Fruit fly (Drosophila melanogaster): ENCODE measurements around the gene CG6833.
A peak's percentile ranks its signal among the peaks of the same experiment; 100 is the strongest.

CG6833 gene

DNA sequence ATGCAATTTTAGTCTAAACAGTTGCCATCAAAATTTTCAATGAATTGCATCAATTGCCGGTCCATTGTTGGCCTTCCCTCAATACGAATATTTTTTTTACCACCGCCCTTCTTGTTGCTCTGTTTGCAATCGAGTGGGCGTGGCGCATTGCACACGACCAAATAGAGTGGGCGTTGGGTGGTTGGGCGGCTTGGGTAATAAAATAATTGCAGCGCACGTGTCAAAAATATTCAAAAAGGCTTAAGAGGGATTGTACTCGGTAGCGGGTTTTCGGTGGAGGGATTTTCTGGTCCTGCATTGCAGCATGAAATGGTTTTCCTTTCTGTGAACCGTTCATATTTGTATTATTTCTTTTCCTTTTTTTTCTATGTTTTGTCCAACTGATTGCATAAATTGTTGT, 38.0 kb downstream of the CG6833 start:
- no peak for TF ChIP-seq CG6163 (GFP tag; IDR thresholded peaks at IDR 0.05)
- TF ChIP-seq Ets21C (GFP tag; optimal IDR thresholded peaks at IDR 0.05) = no peak
- no peak for TF ChIP-seq svp (GFP tag)
- no peak for TF ChIP-seq eg (GFP tag; IDR thresholded peaks at IDR 0.05)
- no peak for TF ChIP-seq CG7368 (GFP tag; optimal IDR thresholded peaks at IDR 0.05)
- no peak for TF ChIP-seq CG6808 (GFP tag; optimal IDR thresholded peaks at IDR 0.05)
- no peak for TF ChIP-seq CG4318 (GFP tag; optimal IDR thresholded peaks at IDR 0.05)
- TF ChIP-seq topi (GFP tag; optimal IDR thresholded peaks at IDR 0.05) = no peak
- no peak for TF ChIP-seq Smox (GFP tag; optimal IDR thresholded peaks at IDR 0.05)
- no peak for TF ChIP-seq CG16779 (tag; optimal IDR thresholded peaks at IDR 0.05)
- no peak for TF ChIP-seq dsx (GFP tag; optimal IDR thresholded peaks at IDR 0.05; ENCODE audit: poor library complexity, severe bottlenecking)
- no peak for TF ChIP-seq CG11902 (GFP tag; optimal IDR thresholded peaks at IDR 0.05)
- TF ChIP-seq CG32006 (GFP tag; optimal IDR thresholded peaks at IDR 0.05) = no peak
- TF ChIP-seq vri (GFP tag; optimal IDR thresholded peaks at IDR 0.05) = no peak
- no peak for TF ChIP-seq CG6276 (GFP tag; optimal IDR thresholded peaks at IDR 0.05)

DNA sequence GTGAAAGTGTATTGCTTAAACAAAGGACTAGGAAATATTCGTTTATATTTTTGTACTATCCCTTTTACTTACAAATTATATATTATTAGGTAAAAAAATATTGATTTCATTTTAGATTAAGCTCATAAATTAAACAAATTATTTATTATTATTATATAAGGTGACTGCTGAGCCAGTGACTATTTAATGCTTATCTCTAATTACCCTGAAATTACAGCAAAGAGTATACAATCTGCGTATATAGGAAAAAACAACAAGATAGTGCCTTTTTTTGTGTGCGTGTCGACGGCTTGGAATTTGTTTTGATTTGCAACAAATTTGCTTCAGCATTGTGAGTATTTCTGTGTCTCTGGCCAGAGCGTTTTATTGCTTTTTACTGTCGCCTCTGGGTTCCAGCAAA, 38.5 kb downstream of the CG6833 start:
- TF ChIP-seq Gug (GFP tag; IDR thresholded peaks at IDR 0.05) (no peak), dac (GFP tag; optimal IDR thresholded peaks at IDR 0.05) (no peak), CG6276 (GFP tag; optimal IDR thresholded peaks at IDR 0.05) (no peak), Eip93F (GFP tag; optimal IDR thresholded peaks at IDR 0.05) (no peak), Sox14 (GFP tag; optimal IDR thresholded peaks at IDR 0.05) (no peak), OdsH (GFP tag; optimal IDR thresholded peaks at IDR 0.05) (no peak), Met (GFP tag; optimal IDR thresholded peaks at IDR 0.05) (no peak), CG4318 (GFP tag; optimal IDR thresholded peaks at IDR 0.05) (no peak), salr (GFP tag; optimal IDR thresholded peaks at IDR 0.05) (no peak), CG34406 (GFP tag; optimal IDR thresholded peaks at IDR 0.05) (no peak), Sox15 (GFP tag; optimal IDR thresholded peaks at IDR 0.05) (no peak), CG16779 (tag; optimal IDR thresholded peaks at IDR 0.05) (no peak)

DNA sequence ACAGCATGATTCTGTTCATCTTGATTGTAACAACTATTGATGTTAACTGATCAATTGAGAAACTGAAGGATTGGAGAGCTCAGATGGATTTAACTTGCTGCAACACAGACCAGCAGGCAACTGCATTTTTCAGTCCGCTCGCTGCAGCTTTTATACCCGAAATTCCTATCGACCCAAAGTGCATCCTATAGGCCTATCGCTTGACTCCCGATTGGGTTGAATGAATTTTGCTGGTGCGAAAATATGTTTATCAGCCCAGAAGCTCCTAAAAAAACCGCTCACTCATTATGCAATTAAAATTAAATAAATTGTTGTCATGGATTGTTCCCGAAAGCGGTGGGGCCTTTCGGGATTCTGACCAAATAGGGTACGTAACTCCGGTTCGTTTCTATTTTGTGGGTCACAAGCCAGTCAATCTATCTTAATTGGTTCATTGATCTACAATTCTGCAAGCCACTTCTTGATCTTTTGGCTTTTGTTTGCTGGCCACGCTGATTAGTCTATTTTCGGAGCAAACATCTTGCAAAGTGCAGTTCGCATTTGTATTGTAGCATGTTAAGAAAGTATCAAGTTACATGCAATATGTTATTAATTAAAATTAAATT, 47.0 kb downstream of the CG6833 start, which contains the start of gene Fbp1:
Fbp1 (minus strand) TSS at position 113 of the 605 bp plus-strand sequence.
- no peak for TF ChIP-seq CG6163 (GFP tag; IDR thresholded peaks at IDR 0.05)
- TF ChIP-seq pdm3 (GFP tag; optimal IDR thresholded peaks at IDR 0.05) = no peak
- TF ChIP-seq svp (GFP tag) = peak; percentile 99
- no peak for TF ChIP-seq Eip75B (GFP tag; optimal IDR thresholded peaks at IDR 0.05)
- no peak for TF ChIP-seq Blimp-1 (GFP tag; optimal IDR thresholded peaks at IDR 0.05)

DNA sequence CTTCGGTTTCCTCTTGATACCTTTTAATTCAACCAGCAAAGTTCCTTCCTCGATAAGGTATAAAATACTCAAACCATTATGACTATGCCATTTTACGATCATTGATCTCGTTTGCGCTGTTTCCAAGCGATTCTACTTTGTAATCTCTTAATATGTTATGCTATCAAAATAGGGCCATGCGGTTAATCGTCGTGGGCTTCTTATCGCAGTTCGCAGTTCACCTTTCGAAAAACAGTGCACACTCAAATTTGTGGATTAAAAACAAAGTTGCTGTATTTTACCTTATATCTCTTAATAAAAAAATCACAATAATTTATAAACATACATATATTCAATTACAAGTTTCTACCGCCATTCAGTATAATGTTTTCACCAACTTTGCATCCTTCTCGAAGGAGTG, 49.1 kb downstream of the CG6833 start:
- no peak for TF ChIP-seq CG9139 (GFP tag; optimal IDR thresholded peaks at IDR 0.05)
- no peak for TF ChIP-seq CG31627 (GFP tag; optimal IDR thresholded peaks at IDR 0.05)
- TF ChIP-seq svp (GFP tag) = peak; percentile 97
- TF ChIP-seq Hr38 (GFP tag; optimal IDR thresholded peaks at IDR 0.05) = no peak
- TF ChIP-seq CG10669 (GFP tag; optimal IDR thresholded peaks at IDR 0.05) = no peak
- no peak for TF ChIP-seq CG6854 (GFP tag; optimal IDR thresholded peaks at IDR 0.05)
- TF ChIP-seq CG6808 (GFP tag; optimal IDR thresholded peaks at IDR 0.05) = no peak

DNA sequence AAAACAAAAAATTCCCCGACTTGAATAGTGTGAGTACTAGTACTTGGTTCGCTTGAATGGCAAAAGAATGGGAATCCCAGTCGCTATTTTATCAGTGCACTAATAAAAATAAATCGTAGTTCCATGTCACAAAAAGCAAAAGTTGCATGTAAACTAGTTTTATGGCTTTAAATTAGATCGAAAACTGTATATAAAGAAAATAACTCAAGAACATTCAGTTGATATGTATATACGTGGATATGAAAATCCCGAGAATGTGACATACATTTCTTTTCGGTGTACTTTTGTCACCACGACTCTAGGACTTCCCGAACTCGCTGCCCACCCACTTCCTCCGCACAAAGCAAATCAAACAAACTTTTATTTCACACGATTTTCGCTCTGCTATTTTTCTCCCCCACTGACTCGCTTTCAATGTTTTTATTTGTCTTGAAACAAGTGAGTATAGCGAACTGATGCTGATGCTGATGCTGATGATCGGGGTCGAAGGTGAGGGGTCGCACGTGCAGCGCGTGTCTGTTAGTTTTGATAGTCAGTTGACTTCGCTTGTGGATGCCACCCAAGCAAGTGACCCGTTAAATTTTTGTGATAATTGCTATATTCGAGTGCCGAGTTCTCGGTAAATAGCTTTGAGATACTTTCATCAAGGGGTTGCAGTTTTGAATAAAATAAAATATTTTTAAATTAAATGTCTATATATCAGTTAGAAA, 50.6 kb downstream of the CG6833 start:
- no peak for TF ChIP-seq CG32006 (GFP tag; optimal IDR thresholded peaks at IDR 0.05)
- no peak for TF ChIP-seq fd85E (GFP tag; optimal IDR thresholded peaks at IDR 0.05)
- no peak for TF ChIP-seq acj6 (GFP tag; optimal IDR thresholded peaks at IDR 0.05)
- peak; percentile 58 for TF ChIP-seq svp (GFP tag)
